Worm (Caenorhabditis elegans): Measurements from ENCODE around the gene fln-1.

DNA sequence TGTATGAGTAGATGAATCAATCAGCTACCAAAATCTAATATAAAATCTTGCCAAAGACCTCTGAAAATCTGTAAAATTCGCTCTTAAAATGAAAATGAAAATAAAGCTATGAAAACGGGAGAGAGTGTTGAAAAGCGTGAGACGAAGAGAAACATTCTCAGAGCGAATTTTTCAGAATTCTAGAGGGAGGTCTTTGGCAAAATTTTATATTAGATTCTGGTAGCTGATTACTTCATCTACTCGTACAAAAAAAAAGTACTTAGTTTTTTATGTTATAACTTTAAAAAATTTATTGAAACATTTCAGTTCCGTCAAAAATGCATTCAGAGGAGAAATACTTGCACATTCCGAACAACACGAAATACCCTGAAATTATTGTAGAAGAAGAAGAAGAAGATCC lies 51.1 kb downstream of the fln-1 start, which contains the start of gene drl-1:
- no peak for TF ChIP-seq tbx-2 (tag; optimal IDR thresholded peaks at IDR 0.05)
- no peak for TF ChIP-seq pqm-1 (tag; optimal IDR thresholded peaks at IDR 0.05)
- no peak for TF ChIP-seq fkh-10 (GFP tag; optimal IDR thresholded peaks at IDR 0.05)
